Worm (Caenorhabditis elegans) whole organism, L2 larva: ENCODE data around the gene nas-20.

Experiments used
- F13H6.1 ChIP-seq: sonication (generic microtip); optimal IDR thresholded peaks from 2 replicates; lab custom pipeline; 2016; ENCODE audit warnings: missing genetic modification characterization, missing compliant biosample characterization
- lsy-2 ChIP-seq, 2 experiments: fragments of 150-350 bp in 1 of 2; sonication (generic microtip) in 1 of 2; optimal IDR thresholded peaks; 2 replicates each; lab custom pipeline; 2014 to 2017; ENCODE audit warnings: missing biosample characterization in 2 of 2, missing genetic modification characterization in 2 of 2
- nhr-23 ChIP-seq: fragments of 150-350 bp; optimal IDR thresholded peaks from 2 replicates; lab custom pipeline; 2014; ENCODE audit warnings: missing biosample characterization, missing genetic modification reagents, missing genetic modification characterization
- unc-62 ChIP-seq: fragments of 150-350 bp; optimal IDR thresholded peaks from 2 replicates; lab custom pipeline; 2014; ENCODE audit warnings: missing biosample characterization, missing genetic modification reagents, missing genetic modification characterization

DNA sequence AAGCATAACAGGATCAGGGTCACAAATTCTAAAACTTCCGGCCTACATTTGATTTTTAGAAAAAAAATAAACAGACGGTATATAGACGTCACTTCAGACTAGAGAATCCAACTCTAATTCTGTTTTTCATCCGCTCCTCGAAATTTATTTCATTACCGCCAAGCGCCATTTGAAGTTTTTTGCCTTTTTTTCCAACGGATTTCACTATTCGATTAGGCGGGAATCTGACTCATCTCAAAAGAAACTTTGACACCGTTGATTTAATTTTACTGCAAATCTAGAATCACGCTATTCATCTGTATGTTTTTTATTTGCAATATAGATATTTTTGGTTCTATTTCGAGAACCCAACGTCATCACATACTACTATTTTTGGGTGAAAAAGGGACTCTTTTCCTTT lies 41.3 kb downstream of the nas-20 start:
- TF ChIP-seq unc-62 (GFP tag; lab: Kevin White, UChicago) (no peak), nhr-23 (tag; lab: Kevin White, UChicago) (no peak), lsy-2 (tag; optimal IDR thresholded peaks at IDR 0.05; lab: Kevin White, UChicago) (no peak), F13H6.1 (no peak)
